Worm (Caenorhabditis elegans) whole organism, L3 larva: Measurements from ENCODE around the gene C25E10.4.

Experiments
- ZK546.5 ChIP-seq: sonication (generic microtip); optimal IDR thresholded peaks from 2 replicates; lab custom pipeline; 2017; ENCODE audit warnings: missing biosample characterization, missing genetic modification characterization
- aly-2 ChIP-seq: fragments of 150-350 bp; optimal IDR thresholded peaks from 2 replicates; lab custom pipeline; 2014; ENCODE audit warnings: missing biosample characterization, missing genetic modification characterization
- elt-2 ChIP-seq: sonication (generic microtip); optimal IDR thresholded peaks from 2 replicates; lab custom pipeline; 2016; ENCODE audit warnings: missing genetic modification reagents, mild to moderate bottlenecking, missing genetic modification characterization, missing compliant biosample characterization
- hmg-11 ChIP-seq: sonication (generic microtip); optimal IDR thresholded peaks from 2 replicates; lab custom pipeline; 2016; ENCODE audit warnings: missing genetic modification characterization, missing compliant biosample characterization
- mdl-1 ChIP-seq: fragments of 150-350 bp; optimal IDR thresholded peaks from 2 replicates; lab custom pipeline; 2014; ENCODE audit warnings: missing biosample characterization, missing genetic modification characterization
- nhr-11 ChIP-seq: fragments of 150-350 bp; optimal IDR thresholded peaks from 2 replicates; lab custom pipeline; 2014; ENCODE audit warnings: missing biosample characterization, missing genetic modification characterization
- nhr-237 ChIP-seq: fragments of 150-350 bp; optimal IDR thresholded peaks from 2 replicates; lab custom pipeline; 2014; ENCODE audit warnings: missing biosample characterization, missing genetic modification characterization
- nhr-25 ChIP-seq: sonication (generic microtip); optimal IDR thresholded peaks from 2 replicates; lab custom pipeline; 2017; ENCODE audit warnings: missing biosample characterization, missing genetic modification characterization
- nhr-76 ChIP-seq: fragments of 150-350 bp; sonication (generic microtip); optimal IDR thresholded peaks from 5 replicates; lab custom pipeline; 2014; ENCODE audit warnings: missing biosample characterization, missing genetic modification characterization
- pha-4 ChIP-seq: fragments of 150-350 bp; optimal IDR thresholded peaks from 2 replicates; lab custom pipeline; 2014; ENCODE audit warnings: missing biosample characterization, missing genetic modification reagents, missing genetic modification characterization
- snpc-4 ChIP-seq: fragments of 150-350 bp; optimal IDR thresholded peaks from 2 replicates; lab custom pipeline; 2014; ENCODE audit warnings: missing biosample characterization, missing genetic modification characterization
- unc-39 ChIP-seq: sonication (generic microtip); optimal IDR thresholded peaks from 4 replicates; lab custom pipeline; 2017; ENCODE audit warnings: missing biosample characterization, missing genetic modification characterization
- unc-62 ChIP-seq: fragments of 150-350 bp; sonication (generic microtip); optimal IDR thresholded peaks from 4 replicates; lab custom pipeline; 2014; ENCODE audit warnings: missing biosample characterization, missing genetic modification reagents, missing genetic modification characterization

DNA sequence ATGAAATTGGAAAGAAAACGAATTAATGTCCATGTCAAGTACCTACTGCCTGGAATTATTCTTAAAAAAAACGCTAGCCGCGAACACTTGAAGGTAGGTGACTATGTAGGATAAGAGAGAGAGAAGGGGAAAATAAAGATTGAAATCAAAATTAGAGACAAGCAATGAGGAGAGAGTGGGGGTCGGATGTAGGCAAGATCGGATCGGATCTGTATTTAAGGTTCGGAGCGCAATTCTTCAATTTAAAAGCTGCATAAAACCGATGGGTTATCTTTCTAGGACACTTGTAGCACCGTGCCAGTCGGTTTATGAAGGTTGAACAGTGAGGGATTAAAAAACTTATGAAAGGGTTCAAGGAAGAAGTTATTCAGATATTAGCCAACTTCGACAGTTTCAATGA, 29.8 kb downstream of the C25E10.4 start:
- TF ChIP-seq hmg-11 (tag; lab: Kevin White, UChicago) (no peak), nhr-11 (no peak), mdl-1 (tag; lab: Kevin White, UChicago) (no peak), elt-2 (tag; lab: Kevin White, UChicago) (no peak), unc-62 (GFP tag; lab: Kevin White, UChicago) (no peak), snpc-4 (tag; lab: Kevin White, UChicago) (no peak), unc-39 (tag; lab: Kevin White, UChicago) (no peak), aly-2 (tag; lab: Kevin White, UChicago) (no peak), nhr-76 (no peak), nhr-25 (tag; lab: Kevin White, UChicago) (no peak), ZK546.5 (tag; lab: Kevin White, UChicago) (no peak), nhr-237 (tag; lab: Kevin White, UChicago) (no peak), pha-4 (tag; lab: Kevin White, UChicago) (no peak)
